Fruit fly (Drosophila melanogaster) whole organism, adult: Measurements from ENCODE around the gene CG43185.

Source experiments
- CG11617 ChIP-seq: fragments of 200-800 bp; sonication (Bioruptor generic); optimal IDR thresholded peaks from 2 replicates; lab custom pipeline; 2017; ENCODE audit warnings: mild to moderate bottlenecking, missing biosample characterization, missing genetic modification reagents, missing genetic modification characterization
- CG12768 ChIP-seq: fragments of 200-800 bp; sonication (Bioruptor generic); optimal IDR thresholded peaks from 2 replicates; lab custom pipeline; 2017; ENCODE audit warnings: missing biosample characterization, missing genetic modification characterization, mild to moderate bottlenecking, moderate library complexity, missing genetic modification reagents
- CG14711 ChIP-seq: fragments of 200-800 bp; sonication (Bioruptor generic); optimal IDR thresholded peaks from 2 replicates; lab custom pipeline; 2018; ENCODE audit warnings: missing biosample characterization, mild to moderate bottlenecking, missing genetic modification characterization, moderate library complexity
- CG1620 ChIP-seq: fragments of 200-800 bp; sonication (Bioruptor generic); optimal IDR thresholded peaks from 2 replicates; lab custom pipeline; 2016; ENCODE audit warnings: missing biosample characterization, missing genetic modification characterization
- CG33017 ChIP-seq: fragments of 200-800 bp; sonication (Bioruptor generic); optimal IDR thresholded peaks from 2 replicates; lab custom pipeline; 2018; ENCODE audit warnings: missing biosample characterization, mild to moderate bottlenecking, missing genetic modification characterization, moderate library complexity
- CG5204 ChIP-seq: fragments of 200-800 bp; sonication (Bioruptor generic); optimal IDR thresholded peaks from 2 replicates; lab custom pipeline; 2016; ENCODE audit warnings: missing biosample characterization, missing genetic modification characterization
- CG7045 ChIP-seq: fragments of 200-800 bp; sonication (Bioruptor generic); optimal IDR thresholded peaks from 2 replicates; lab custom pipeline; 2017; ENCODE audit warnings: missing biosample characterization, mild to moderate bottlenecking, missing genetic modification characterization
- CG7101 ChIP-seq: fragments of 200-800 bp; sonication (Bioruptor generic); optimal IDR thresholded peaks from 2 replicates; lab custom pipeline; 2018; ENCODE audit warnings: missing biosample characterization, mild to moderate bottlenecking, missing genetic modification characterization, moderate library complexity
- Clk ChIP-seq: fragments of 200-800 bp; sonication (Bioruptor generic); optimal IDR thresholded peaks from 2 replicates; lab custom pipeline; 2017; ENCODE audit warnings: missing biosample characterization, missing genetic modification characterization
- Crg-1 ChIP-seq: fragments of 200-800 bp; sonication (Bioruptor generic); optimal IDR thresholded peaks from 2 replicates; lab custom pipeline; 2016; ENCODE audit warnings: missing biosample characterization, missing genetic modification characterization
- Hr96 ChIP-seq: fragments of 200-800 bp; sonication (Bioruptor generic); optimal IDR thresholded peaks from 2 replicates; lab custom pipeline; 2016; ENCODE audit warnings: missing biosample characterization, missing genetic modification characterization
- Mnt ChIP-seq: fragments of 200-800 bp; sonication (Bioruptor generic); optimal IDR thresholded peaks from 2 replicates; lab custom pipeline; 2016; ENCODE audit warnings: missing biosample characterization, mild to moderate bottlenecking, missing genetic modification characterization
- bab1 ChIP-seq: fragments of 200-800 bp; sonication (Bioruptor generic); optimal IDR thresholded peaks from 3 replicates; lab custom pipeline; 2019; ENCODE audit warnings: missing biosample characterization, mild to moderate bottlenecking, missing genetic modification characterization, moderate library complexity
- cic ChIP-seq: fragments of 200-800 bp; sonication (Bioruptor generic); optimal IDR thresholded peaks from 2 replicates; lab custom pipeline; 2017; ENCODE audit warnings: missing biosample characterization, mild to moderate bottlenecking, missing genetic modification characterization, moderate library complexity
- cnc ChIP-seq, 2 experiments: fragments of >200 bp; optimal IDR thresholded peaks; 2 replicates each; lab custom pipeline; 2017
- kay ChIP-seq: fragments of 200-800 bp; sonication (Bioruptor generic); peaks from one replicate; lab custom pipeline; 2016; ENCODE audit warnings: missing biosample characterization, missing genetic modification characterization, borderline replicate concordance
- ovo ChIP-seq: fragments of 200-800 bp; sonication (Bioruptor generic); optimal IDR thresholded peaks from 2 replicates; lab custom pipeline; 2016; ENCODE audit warnings: missing biosample characterization, missing genetic modification characterization
- pad ChIP-seq: fragments of 200-800 bp; sonication (Bioruptor generic); optimal IDR thresholded peaks from 3 replicates; lab custom pipeline; 2017; ENCODE audit warnings: missing biosample characterization, missing genetic modification characterization, mild to moderate bottlenecking, moderate library complexity, missing genetic modification reagents
- tj ChIP-seq: fragments of 200-800 bp; sonication (Bioruptor generic); optimal IDR thresholded peaks from 3 replicates; lab custom pipeline; 2017; ENCODE audit warnings: missing biosample characterization, mild to moderate bottlenecking, missing genetic modification characterization, moderate library complexity
- toe ChIP-seq: fragments of 200-800 bp; sonication (Bioruptor generic); optimal IDR thresholded peaks from 2 replicates; lab custom pipeline; 2016; ENCODE audit warnings: missing biosample characterization, missing genetic modification characterization

The CG43185 gene

dm6 chr2L:5910189-5910588 is 25.5 kb downstream of the CG43185 start, which contains the start of gene CG14000:
CG14000 (minus strand) TSS chr2L:5910289.
- TF ChIP-seq cnc (optimal IDR thresholded peaks at IDR 0.05; lab: Kevin White, UChicago): no peak
- no peak for TF ChIP-seq Hr96
- TF ChIP-seq CG5204 (GFP tag; lab: Kevin White, UChicago): no peak
- no peak for TF ChIP-seq CG12768 (GFP tag; lab: Kevin White, UChicago)
- no peak for TF ChIP-seq CG7101 (tag; lab: Kevin White, UChicago)
- no peak for TF ChIP-seq ovo (GFP tag; lab: Kevin White, UChicago)
- no peak for TF ChIP-seq pad
- no peak for TF ChIP-seq CG33017
- no peak for TF ChIP-seq kay (GFP tag; lab: Kevin White, UChicago)
- no peak for TF ChIP-seq Mnt
- no peak for TF ChIP-seq cic
- no peak for TF ChIP-seq CG11617 (GFP tag; lab: Kevin White, UChicago)
- no peak for TF ChIP-seq Clk (GFP tag; lab: Kevin White, UChicago)
- no peak for TF ChIP-seq tj (GFP tag; lab: Kevin White, UChicago)
- no peak for TF ChIP-seq CG7045 (GFP tag; lab: Kevin White, UChicago)

dm6 chr2L:5923603-5924138 is 39.0 kb downstream of the CG43185 start, which contains the start of gene CG9016:
CG9016 (minus strand) TSS chr2L:5923653.
- no peak for TF ChIP-seq CG11617 (GFP tag; lab: Kevin White, UChicago)
- no peak for TF ChIP-seq Hr96
- TF ChIP-seq CG5204 (GFP tag; lab: Kevin White, UChicago): no peak
- TF ChIP-seq Crg-1 (GFP tag; lab: Kevin White, UChicago): no peak
- TF ChIP-seq kay (GFP tag; lab: Kevin White, UChicago): no peak
- TF ChIP-seq Mnt: no peak
- no peak for TF ChIP-seq CG7045 (GFP tag; lab: Kevin White, UChicago)
- no peak for TF ChIP-seq CG7101 (tag; lab: Kevin White, UChicago)
- no peak for TF ChIP-seq toe (GFP tag; lab: Kevin White, UChicago)
- TF ChIP-seq tj (GFP tag; lab: Kevin White, UChicago): no peak
- TF ChIP-seq bab1 (GFP tag; lab: Kevin White, UChicago): no peak
- no peak for TF ChIP-seq CG12768 (GFP tag; lab: Kevin White, UChicago)
- no peak for TF ChIP-seq cnc (optimal IDR thresholded peaks at IDR 0.05; lab: Kevin White, UChicago)

DNA sequence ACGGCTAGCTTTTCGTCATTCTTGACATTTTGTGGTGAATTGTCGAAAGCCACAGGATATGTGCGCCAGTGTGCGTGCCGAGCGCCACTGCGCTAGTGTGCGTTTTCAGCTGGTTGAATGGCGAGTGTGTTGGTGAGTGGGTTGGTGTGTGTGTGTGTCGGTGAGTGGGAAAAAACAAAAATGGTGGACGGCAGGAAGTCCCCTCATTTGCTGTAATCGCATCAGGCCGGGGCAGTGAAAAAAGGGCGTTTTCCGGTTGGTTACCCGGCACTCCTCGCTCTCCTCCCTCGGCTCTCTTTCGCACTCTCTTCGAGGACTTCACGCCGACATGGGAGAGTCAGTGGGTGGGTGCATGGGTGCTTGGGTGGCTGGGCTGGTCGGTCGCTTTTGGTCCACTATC is 40.5 kb downstream of the CG43185 start:
- TF ChIP-seq Mnt (no peak), CG12768 (GFP tag; lab: Kevin White, UChicago) (no peak), CG7045 (GFP tag; lab: Kevin White, UChicago) (no peak)

DNA sequence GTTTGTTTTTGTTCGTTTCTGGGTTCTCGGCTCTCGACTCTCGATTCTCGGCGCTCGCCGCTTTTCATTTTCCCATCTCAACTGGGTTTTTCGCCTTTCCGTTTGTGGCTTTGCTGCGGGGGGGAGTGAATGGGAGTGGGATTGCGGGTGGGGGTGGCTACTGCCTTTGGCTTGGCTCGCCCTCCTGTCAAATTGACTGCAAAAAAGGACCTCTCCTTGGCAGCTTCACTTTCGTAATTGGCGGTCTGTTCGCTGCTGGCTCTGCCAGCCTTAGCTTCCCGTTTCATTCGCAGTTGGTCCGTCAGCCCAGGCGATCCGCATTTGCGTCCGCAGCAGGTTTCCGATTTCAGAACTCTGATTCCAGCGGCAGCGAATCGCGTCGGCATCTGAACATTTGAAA is 40.9 kb downstream of the CG43185 start, which contains the start of gene dsf:
dsf (plus strand) TSS at position 301 of the 400 bp plus-strand sequence.
- no peak for TF ChIP-seq Mnt
- TF ChIP-seq Crg-1 (GFP tag; lab: Kevin White, UChicago): no peak
- no peak for TF ChIP-seq CG14711 (tag; lab: Kevin White, UChicago)
- TF ChIP-seq tj (GFP tag; lab: Kevin White, UChicago): no peak
- no peak for TF ChIP-seq Hr96
- TF ChIP-seq CG33017: no peak
- no peak for TF ChIP-seq Clk (GFP tag; lab: Kevin White, UChicago)
- no peak for TF ChIP-seq CG7045 (GFP tag; lab: Kevin White, UChicago)
- TF ChIP-seq CG12768 (GFP tag; lab: Kevin White, UChicago): no peak
- TF ChIP-seq CG7101 (tag; lab: Kevin White, UChicago): no peak
- TF ChIP-seq pad: no peak
- TF ChIP-seq cnc (optimal IDR thresholded peaks at IDR 0.05; lab: Kevin White, UChicago): no peak

- TF ChIP-seq CG7101 (tag; lab: Kevin White, UChicago) (no peak), CG14711 (tag; lab: Kevin White, UChicago) (no peak), CG12768 (GFP tag; lab: Kevin White, UChicago) (no peak), Clk (GFP tag; lab: Kevin White, UChicago) (no peak), pad (no peak), CG33017 (no peak), tj (GFP tag; lab: Kevin White, UChicago) (no peak), toe (GFP tag; lab: Kevin White, UChicago) (no peak), cic (no peak), CG5204 (GFP tag; lab: Kevin White, UChicago) (no peak), CG11617 (GFP tag; lab: Kevin White, UChicago) (no peak), CG1620 (GFP tag; lab: Kevin White, UChicago) (no peak), cnc (optimal IDR thresholded peaks at IDR 0.05; lab: Kevin White, UChicago) (no peak), Mnt (no peak)
Measured at dm6 chr2L:5927363-5927762, 42.7 kb downstream of the CG43185 start.
